Fruit fly (Drosophila melanogaster) whole organism, embryonic: ENCODE results near the gene CG1632.

Source experiments
- Adf1 ChIP-seq: fragments of 200-800 bp; sonication (Bioruptor generic); IDR thresholded peaks from 2 replicates; pipeline ENCODE4 v1.3.6; 2022; ENCODE audit warnings: missing biosample characterization, missing genetic modification characterization
- Awh ChIP-seq: fragments of 200-800 bp; sonication (Bioruptor generic); IDR thresholded peaks from 2 replicates; pipeline ENCODE4, ENCODE4 v1.3.6; 2022; ENCODE audit warnings: missing biosample characterization, missing genetic modification characterization
- BEAF-32 ChIP-seq: fragments of 200-800 bp; sonication (Bioruptor generic); optimal IDR thresholded peaks from 3 replicates; lab custom pipeline; 2017; ENCODE audit warnings: missing biosample characterization, missing genetic modification characterization, mild to moderate bottlenecking, moderate library complexity, missing genetic modification reagents
- Bgb ChIP-seq: fragments of 200-800 bp; sonication (Bioruptor generic); IDR thresholded peaks from 2 replicates; pipeline ENCODE4 v1.3.6; 2022; ENCODE audit warnings: missing biosample characterization, missing genetic modification characterization; ENCODE audit not compliant: partially characterized antibody
- BtbVII ChIP-seq: fragments of 200-800 bp; sonication (Bioruptor generic); optimal IDR thresholded peaks from 3 replicates; lab custom pipeline; 2017; ENCODE audit warnings: missing biosample characterization, mild to moderate bottlenecking, missing genetic modification characterization
- CG10654 ChIP-seq: fragments of 200-800 bp; sonication (Bioruptor generic); optimal IDR thresholded peaks from 2 replicates; lab custom pipeline; 2016; ENCODE audit warnings: missing biosample characterization, missing genetic modification characterization
- CG12744 ChIP-seq: fragments of 200-800 bp; sonication (Bioruptor generic); optimal IDR thresholded peaks from 2 replicates; lab custom pipeline; 2016; ENCODE audit warnings: missing biosample characterization, missing genetic modification characterization
- CG13123 ChIP-seq: fragments of 200-800 bp; sonication (Bioruptor generic); optimal IDR thresholded peaks from 2 replicates; lab custom pipeline; 2016; ENCODE audit warnings: missing biosample characterization, missing genetic modification characterization
- CG13775 ChIP-seq: fragments of 200-800 bp; sonication (Bioruptor generic); optimal IDR thresholded peaks from 3 replicates; lab custom pipeline; 2017; ENCODE audit warnings: missing biosample characterization, mild to moderate bottlenecking, missing genetic modification characterization
- CG14050 ChIP-seq: fragments of 200-800 bp; sonication (Bioruptor generic); IDR thresholded peaks from 3 replicates; pipeline ENCODE4 v1.3.6; 2022; ENCODE audit warnings: missing biosample characterization, missing genetic modification characterization
- CG14860 ChIP-seq: fragments of 200-800 bp; sonication (Bioruptor generic); IDR thresholded peaks from 3 replicates; pipeline ENCODE4 v1.3.6; 2022; ENCODE audit warnings: missing biosample characterization, missing genetic modification characterization; ENCODE audit not compliant: partially characterized antibody
- CG14965 ChIP-seq: fragments of 200-800 bp; sonication (Bioruptor generic); optimal IDR thresholded peaks from 2 replicates; lab custom pipeline; 2016; ENCODE audit warnings: missing biosample characterization, missing genetic modification characterization, borderline replicate concordance
- CG18262 ChIP-seq: fragments of 200-800 bp; optimal IDR thresholded peaks from 3 replicates; lab custom pipeline; 2019; ENCODE audit warnings: missing biosample characterization, mild to moderate bottlenecking, missing genetic modification characterization, moderate library complexity
- CG2889 ChIP-seq: fragments of 200-800 bp; sonication (Bioruptor generic); IDR thresholded peaks from 3 replicates; pipeline ENCODE4 v1.3.6; 2022; ENCODE audit warnings: missing biosample characterization, missing genetic modification characterization
- CG30020 ChIP-seq: fragments of 200-800 bp; optimal IDR thresholded peaks from 2 replicates; lab custom pipeline; 2019; ENCODE audit warnings: missing biosample characterization, mild to moderate bottlenecking, missing genetic modification characterization, moderate library complexity
- CG31365 ChIP-seq: fragments of 200-800 bp; sonication (Bioruptor generic); optimal IDR thresholded peaks from 2 replicates; lab custom pipeline; 2018; ENCODE audit warnings: missing biosample characterization, mild to moderate bottlenecking, missing genetic modification characterization
- CG31388 ChIP-seq: fragments of 200-800 bp; sonication (Bioruptor generic); optimal IDR thresholded peaks from 2 replicates; lab custom pipeline; 2016; ENCODE audit warnings: missing biosample characterization, missing genetic modification characterization
- CG34422 ChIP-seq: fragments of 200-800 bp; sonication (Bioruptor generic); IDR thresholded peaks from 3 replicates; pipeline ENCODE4 v1.3.6; 2022; ENCODE audit warnings: missing biosample characterization, missing genetic modification characterization
- CG4707 ChIP-seq: fragments of 200-800 bp; sonication (Bioruptor generic); optimal IDR thresholded peaks from 2 replicates; lab custom pipeline; 2018; ENCODE audit warnings: missing biosample characterization, mild to moderate bottlenecking, missing genetic modification characterization, moderate library complexity
- CG9876 ChIP-seq: fragments of 200-800 bp; sonication (Bioruptor generic); optimal IDR thresholded peaks from 2 replicates; lab custom pipeline; 2016; ENCODE audit warnings: missing biosample characterization, missing genetic modification characterization
- CkIIα-i1 ChIP-seq: fragments of 200-800 bp; sonication (Bioruptor generic); IDR thresholded peaks from 2 replicates; pipeline ENCODE4 v1.3.6; 2022; ENCODE audit warnings: missing biosample characterization, missing genetic modification characterization
- D ChIP-seq, 2 experiments: fragments of 200-800 bp in 1 of 2; fragments of >200 bp in 1 of 2; sonication (Bioruptor generic) in 1 of 2; optimal IDR thresholded peaks; 2 replicates in 1 of 2; 3 replicates in 1 of 2; lab custom pipeline; 2017; ENCODE audit warnings: mild to moderate bottlenecking in 1 of 2, missing biosample characterization in 1 of 2, missing genetic modification characterization in 1 of 2, missing genetic modification reagents in 1 of 2
- Drgx ChIP-seq: fragments of 200-800 bp; sonication (Bioruptor generic); IDR thresholded peaks from 2 replicates; pipeline ENCODE4 v1.3.6; 2022; ENCODE audit warnings: missing biosample characterization, missing genetic modification characterization
- Hey ChIP-seq: fragments of 200-800 bp; sonication (Bioruptor generic); optimal IDR thresholded peaks from 3 replicates; lab custom pipeline; 2018; ENCODE audit warnings: missing biosample characterization, mild to moderate bottlenecking, missing genetic modification characterization
- Hmx ChIP-seq: fragments of 200-800 bp; sonication (Bioruptor generic); optimal IDR thresholded peaks from 2 replicates; lab custom pipeline; 2016; ENCODE audit warnings: missing biosample characterization, missing genetic modification characterization
- Kr ChIP-seq: fragments of 200-800 bp; sonication (Bioruptor generic); optimal IDR thresholded peaks from 2 replicates; lab custom pipeline; 2017; ENCODE audit warnings: missing biosample characterization, mild to moderate bottlenecking, missing genetic modification characterization
- MTF-1 ChIP-seq: fragments of 200-800 bp; sonication (Bioruptor generic); optimal IDR thresholded peaks from 2 replicates; lab custom pipeline; 2018; ENCODE audit warnings: missing biosample characterization, mild to moderate bottlenecking, missing genetic modification characterization, borderline replicate concordance
- Mes4 ChIP-seq: fragments of 200-800 bp; sonication (Bioruptor generic); optimal IDR thresholded peaks from 2 replicates; lab custom pipeline; 2016; ENCODE audit warnings: missing biosample characterization, missing genetic modification characterization
- Myb ChIP-seq: fragments of 200-800 bp; sonication (Bioruptor generic); optimal IDR thresholded peaks from 2 replicates; lab custom pipeline; 2016; ENCODE audit warnings: missing biosample characterization, missing genetic modification characterization
- NC2β ChIP-seq: fragments of 200-800 bp; sonication (Bioruptor generic); optimal IDR thresholded peaks from 2 replicates; lab custom pipeline; 2016; ENCODE audit warnings: missing biosample characterization, missing genetic modification characterization
- Tbp ChIP-seq: fragments of >200 bp; optimal IDR thresholded peaks from 2 replicates; lab custom pipeline; 2018; ENCODE audit warnings: missing biosample characterization, missing genetic modification characterization
- bigmax ChIP-seq: fragments of 200-800 bp; sonication (Bioruptor generic); optimal IDR thresholded peaks from 2 replicates; lab custom pipeline; 2018; ENCODE audit warnings: missing biosample characterization, mild to moderate bottlenecking, missing genetic modification characterization
- bsh ChIP-seq, 2 experiments: fragments of 200-800 bp; sonication (Bioruptor generic); optimal IDR thresholded peaks; 2 replicates each; lab custom pipeline; 2017 to 2018; ENCODE audit warnings: mild to moderate bottlenecking in 2 of 2, missing biosample characterization in 2 of 2, missing genetic modification characterization in 2 of 2, moderate library complexity in 1 of 2
- chinmo ChIP-seq: fragments of 200-800 bp; sonication (Bioruptor generic); IDR thresholded peaks from 4 replicates; pipeline ENCODE4 v1.3.6; 2022; ENCODE audit warnings: missing biosample characterization, missing genetic modification characterization; ENCODE audit not compliant: partially characterized antibody
- croc ChIP-seq: fragments of 200-800 bp; sonication (Bioruptor generic); conservative IDR thresholded peaks from 3 replicates; pipeline ENCODE4 v1.3.6; 2022; ENCODE audit warnings: missing biosample characterization, missing genetic modification characterization
- dysf ChIP-seq: fragments of 200-800 bp; sonication (Bioruptor generic); IDR thresholded peaks from 3 replicates; pipeline ENCODE4 v1.3.6; 2022; ENCODE audit warnings: missing biosample characterization, missing genetic modification characterization
- emc ChIP-seq: fragments of 200-800 bp; sonication (Bioruptor generic); optimal IDR thresholded peaks from 2 replicates; lab custom pipeline; 2016; ENCODE audit warnings: missing biosample characterization, missing genetic modification characterization
- ewg ChIP-seq: fragments of 200-800 bp; sonication (Bioruptor generic); optimal IDR thresholded peaks from 3 replicates; lab custom pipeline; 2017; ENCODE audit warnings: mild to moderate bottlenecking, missing biosample characterization, missing genetic modification reagents, missing genetic modification characterization
- eyg ChIP-seq: fragments of 200-800 bp; sonication (Bioruptor generic); optimal IDR thresholded peaks from 3 replicates; lab custom pipeline; 2016; ENCODE audit warnings: missing biosample characterization, missing genetic modification characterization
- fd96Cb ChIP-seq: fragments of 200-800 bp; sonication (Bioruptor generic); optimal IDR thresholded peaks from 2 replicates; lab custom pipeline; 2018; ENCODE audit warnings: missing biosample characterization, mild to moderate bottlenecking, missing genetic modification characterization, moderate library complexity
- ken ChIP-seq: fragments of 200-800 bp; sonication (Bioruptor generic); IDR thresholded peaks from 3 replicates; pipeline ENCODE4 v1.3.6; 2022; ENCODE audit warnings: missing biosample characterization, missing genetic modification characterization
- lmd ChIP-seq: fragments of 200-800 bp; sonication (Bioruptor generic); IDR thresholded peaks from 2 replicates; pipeline ENCODE4 v1.3.6; 2022; ENCODE audit warnings: missing biosample characterization, missing genetic modification characterization
- nerfin-1 ChIP-seq: fragments of 200-800 bp; sonication (Bioruptor generic); optimal IDR thresholded peaks from 3 replicates; lab custom pipeline; 2019; ENCODE audit warnings: missing biosample characterization, mild to moderate bottlenecking, missing genetic modification characterization, moderate library complexity
- psq ChIP-seq: fragments of 200-800 bp; sonication (Bioruptor generic); optimal IDR thresholded peaks from 2 replicates; lab custom pipeline; 2017; ENCODE audit warnings: missing biosample characterization, missing genetic modification characterization
- salm ChIP-seq: fragments of 200-800 bp; sonication (Bioruptor generic); optimal IDR thresholded peaks from 2 replicates; lab custom pipeline; 2018; ENCODE audit warnings: missing biosample characterization, mild to moderate bottlenecking, missing genetic modification characterization
- shn ChIP-seq: fragments of 200-800 bp; sonication (Bioruptor generic); optimal IDR thresholded peaks from 3 replicates; lab custom pipeline; 2016; ENCODE audit warnings: missing biosample characterization, missing genetic modification characterization
- sima ChIP-seq: fragments of 200-800 bp; sonication (Bioruptor generic); optimal IDR thresholded peaks from 2 replicates; lab custom pipeline; 2016; ENCODE audit warnings: missing biosample characterization, missing genetic modification characterization
- sisA ChIP-seq: fragments of 200-800 bp; sonication (Bioruptor generic); IDR thresholded peaks from 2 replicates; pipeline ENCODE4 v1.3.6; 2022; ENCODE audit warnings: missing biosample characterization, missing genetic modification characterization
- tap ChIP-seq: fragments of 200-800 bp; optimal IDR thresholded peaks from 3 replicates; lab custom pipeline; 2019; ENCODE audit warnings: missing biosample characterization, mild to moderate bottlenecking, missing genetic modification characterization, moderate library complexity
- tio ChIP-seq: fragments of 200-800 bp; sonication (Bioruptor generic); optimal IDR thresholded peaks from 2 replicates; lab custom pipeline; 2017; ENCODE audit warnings: missing biosample characterization, missing genetic modification characterization, inconsistent platforms
- zfh2 ChIP-seq: fragments of 200-800 bp; sonication (Bioruptor generic); optimal IDR thresholded peaks from 2 replicates; lab custom pipeline; 2016; ENCODE audit warnings: missing biosample characterization, missing genetic modification characterization

The CG1632 gene

dm6 chrX:8233167-8233566 lies 19.3 kb upstream of the CG1632 start (continued):
- TF ChIP-seq chinmo (0 out of 4 replicates have a peak, but pooled peaks have one; percentile 54), CG4707 (GFP tag; lab: Kevin White, UChicago) (no peak), sisA (GFP tag; lab: Robert Waterston, UW) (no peak), Adf1 (GFP tag; lab: Robert Waterston, UW) (peak; percentile 55; the same call in 1 of the 2 replicates), Bgb (GFP tag; lab: Robert Waterston, UW) (no peak), Kr (GFP tag; lab: Kevin White, UChicago) (no peak), ewg (no peak), sima (GFP tag; lab: Kevin White, UChicago) (no peak), CG14050 (GFP tag; lab: Robert Waterston, UW) (no peak), Hey (tag; lab: Kevin White, UChicago) (no peak), croc (no peak), Hmx (GFP tag; lab: Kevin White, UChicago) (no peak), CG9876 (no peak), CG18262 (tag; lab: Kevin White, UChicago) (no peak), CG13775 (GFP tag; lab: Kevin White, UChicago) (no peak), BEAF-32 (GFP tag; lab: Kevin White, UChicago) (no peak), Awh (no peak), CG14965 (GFP tag; lab: Kevin White, UChicago) (no peak), CkIIα-i1 (GFP tag; lab: Robert Waterston, UW) (no peak), CG13123 (GFP tag; lab: Kevin White, UChicago) (no peak), CG2889 (GFP tag; lab: Robert Waterston, UW) (no peak), D (optimal IDR thresholded peaks at IDR 0.05; lab: Kevin White, UChicago) (no peak), D (GFP tag; optimal IDR thresholded peaks at IDR 0.05; lab: Kevin White, UChicago) (no peak), CG34422 (GFP tag; lab: Robert Waterston, UW) (no peak), tio (GFP tag; lab: Kevin White, UChicago) (no peak), bsh (GFP tag; optimal IDR thresholded peaks at IDR 0.05; lab: Kevin White, UChicago) (no peak), MTF-1 (GFP tag; lab: Kevin White, UChicago) (no peak), Myb (GFP tag; lab: Kevin White, UChicago) (no peak), Mes4 (no peak), emc (GFP tag; lab: Kevin White, UChicago) (no peak), CG31388 (GFP tag; lab: Kevin White, UChicago) (no peak), NC2β (GFP tag; lab: Kevin White, UChicago) (no peak), Tbp (GFP tag; lab: Kevin White, UChicago) (no peak), BtbVII (GFP tag; lab: Kevin White, UChicago) (no peak), eyg (GFP tag; lab: Kevin White, UChicago) (peak; percentile 24), ken (GFP tag; lab: Robert Waterston, UW) (no peak), CG12744 (no peak), nerfin-1 (tag; lab: Kevin White, UChicago) (no peak), CG14860 (GFP tag; lab: Robert Waterston, UW) (no peak), shn (GFP tag; lab: Kevin White, UChicago) (no peak), salm (no peak), CG30020 (tag; lab: Kevin White, UChicago) (no peak), bigmax (GFP tag; lab: Kevin White, UChicago) (no peak), psq (no peak), CG10654 (GFP tag; lab: Kevin White, UChicago) (no peak), fd96Cb (no peak), CG31365 (no peak), zfh2 (peak; percentile 41), lmd (GFP tag; lab: Robert Waterston, UW) (no peak), dysf (GFP tag; lab: Robert Waterston, UW) (peak; percentile 43; the same call in 2 of the 3 replicates), Drgx (GFP tag; lab: Robert Waterston, UW) (peak; percentile 62), tap (tag; lab: Kevin White, UChicago) (no peak)
